Fruit fly (Drosophila melanogaster) whole organism, prepupa: ENCODE measurements around the gene P5CDh2.

Source experiments
- Blimp-1 ChIP-seq: fragments of 200-800 bp; sonication (Bioruptor generic); optimal IDR thresholded peaks from 3 replicates; lab custom pipeline; 2017; ENCODE audit warnings: missing biosample characterization, missing genetic modification characterization, mild to moderate bottlenecking, moderate library complexity, missing genetic modification reagents
- CG10631 ChIP-seq: fragments of 200-800 bp; sonication (Bioruptor generic); optimal IDR thresholded peaks from 2 replicates; lab custom pipeline; 2016; ENCODE audit warnings: missing biosample characterization, missing genetic modification characterization
- CG11294 ChIP-seq: fragments of 200-800 bp; sonication (Bioruptor generic); IDR thresholded peaks from 2 replicates; pipeline ENCODE4 v1.3.6; 2022; ENCODE audit warnings: missing biosample characterization, missing genetic modification characterization
- CG11762 ChIP-seq: fragments of 200-800 bp; sonication (Bioruptor generic); optimal IDR thresholded peaks from 3 replicates; lab custom pipeline; 2016; ENCODE audit warnings: missing biosample characterization, missing genetic modification characterization; ENCODE audit not compliant: insufficient read depth
- CG1621 ChIP-seq: fragments of 200-800 bp; sonication (Bioruptor generic); optimal IDR thresholded peaks from 3 replicates; lab custom pipeline; 2018; ENCODE audit warnings: missing biosample characterization, mild to moderate bottlenecking, missing genetic modification characterization
- CG16779 ChIP-seq: fragments of 200-800 bp; sonication (Bioruptor generic); optimal IDR thresholded peaks from 3 replicates; lab custom pipeline; 2017; ENCODE audit warnings: missing biosample characterization, mild to moderate bottlenecking, missing genetic modification characterization
- CG3032 ChIP-seq: fragments of 200-800 bp; optimal IDR thresholded peaks from 2 replicates; lab custom pipeline; 2019; ENCODE audit warnings: missing biosample characterization, mild to moderate bottlenecking, missing genetic modification characterization, moderate library complexity
- CG31627 ChIP-seq: fragments of 200-800 bp; sonication (Bioruptor generic); optimal IDR thresholded peaks from 3 replicates; lab custom pipeline; 2016; ENCODE audit warnings: missing biosample characterization, missing genetic modification characterization
- CG32006 ChIP-seq: fragments of 200-800 bp; sonication (Bioruptor generic); optimal IDR thresholded peaks from 3 replicates; lab custom pipeline; 2017; ENCODE audit warnings: missing biosample characterization, mild to moderate bottlenecking, missing genetic modification characterization
- CG34406 ChIP-seq: fragments of 200-800 bp; sonication (Bioruptor generic); optimal IDR thresholded peaks from 3 replicates; lab custom pipeline; 2016; ENCODE audit warnings: missing biosample characterization, missing genetic modification characterization
- CG4318 ChIP-seq: fragments of 200-800 bp; sonication (Bioruptor generic); optimal IDR thresholded peaks from 3 replicates; lab custom pipeline; 2017; ENCODE audit warnings: missing biosample characterization, mild to moderate bottlenecking, missing genetic modification characterization
- CG6792 ChIP-seq: fragments of 200-800 bp; sonication (Bioruptor generic); optimal IDR thresholded peaks from 3 replicates; lab custom pipeline; 2016; ENCODE audit warnings: missing biosample characterization, missing genetic modification characterization
- CG6808 ChIP-seq: fragments of 200-800 bp; sonication (Bioruptor generic); optimal IDR thresholded peaks from 3 replicates; lab custom pipeline; 2017; ENCODE audit warnings: missing biosample characterization, missing genetic modification characterization, mild to moderate bottlenecking, moderate library complexity, missing genetic modification reagents
- CG6854 ChIP-seq: fragments of 200-800 bp; sonication (Bioruptor generic); optimal IDR thresholded peaks from 2 replicates; lab custom pipeline; 2017; ENCODE audit warnings: missing biosample characterization, mild to moderate bottlenecking, missing genetic modification characterization
- CG7368 ChIP-seq: fragments of 200-800 bp; sonication (Bioruptor generic); optimal IDR thresholded peaks from 3 replicates; lab custom pipeline; 2016; ENCODE audit warnings: missing biosample characterization, missing genetic modification characterization
- CG8119 ChIP-seq: fragments of 200-800 bp; sonication (Bioruptor generic); IDR thresholded peaks from 3 replicates; pipeline ENCODE4 v1.3.6; 2022; ENCODE audit warnings: missing biosample characterization, missing genetic modification characterization
- CG8319 ChIP-seq: fragments of 200-800 bp; sonication (Bioruptor generic); optimal IDR thresholded peaks from 3 replicates; lab custom pipeline; 2016; ENCODE audit warnings: missing biosample characterization, missing genetic modification characterization
- CG8632 ChIP-seq: fragments of 200-800 bp; sonication (Bioruptor generic); optimal IDR thresholded peaks from 3 replicates; lab custom pipeline; 2016; ENCODE audit warnings: missing biosample characterization, missing genetic modification characterization
- CG9139 ChIP-seq: fragments of 200-800 bp; sonication (Bioruptor generic); optimal IDR thresholded peaks from 3 replicates; lab custom pipeline; 2017; ENCODE audit warnings: missing biosample characterization, mild to moderate bottlenecking, missing genetic modification characterization
- Eip75B ChIP-seq: fragments of 200-800 bp; sonication (Bioruptor generic); optimal IDR thresholded peaks from 3 replicates; lab custom pipeline; 2016; ENCODE audit warnings: missing biosample characterization, missing genetic modification characterization
- Eip78C ChIP-seq: fragments of 200-800 bp; sonication (Bioruptor generic); peaks from one replicate; lab custom pipeline; 2016; ENCODE audit warnings: missing biosample characterization, missing genetic modification characterization
- Eip93F ChIP-seq: fragments of 200-800 bp; sonication (Bioruptor generic); optimal IDR thresholded peaks from 2 replicates; lab custom pipeline; 2016; ENCODE audit warnings: missing biosample characterization, mild to moderate bottlenecking, missing genetic modification characterization
- Ets21C ChIP-seq: fragments of 200-800 bp; sonication (Bioruptor generic); optimal IDR thresholded peaks from 3 replicates; lab custom pipeline; 2016; ENCODE audit warnings: missing biosample characterization, missing genetic modification characterization
- Ets96B ChIP-seq: fragments of 200-800 bp; optimal IDR thresholded peaks from 2 replicates; lab custom pipeline; 2019; ENCODE audit warnings: missing biosample characterization, mild to moderate bottlenecking, missing genetic modification characterization, moderate library complexity
- Gug ChIP-seq: fragments of 200-800 bp; sonication (Bioruptor generic); IDR thresholded peaks from 2 replicates; pipeline ENCODE4 v1.3.6; 2022; ENCODE audit warnings: missing biosample characterization, missing genetic modification characterization
- Hr38 ChIP-seq: sonication (Bioruptor generic); optimal IDR thresholded peaks from 2 replicates; lab custom pipeline; 2016; ENCODE audit warnings: missing biosample characterization, missing genetic modification characterization
- Hr39 ChIP-seq: fragments of 200-800 bp; sonication (Bioruptor generic); optimal IDR thresholded peaks from 2 replicates; lab custom pipeline; 2016; ENCODE audit warnings: missing biosample characterization, missing genetic modification characterization
- Hr4 ChIP-seq: fragments of 200-800 bp; sonication (Bioruptor generic); optimal IDR thresholded peaks from 3 replicates; lab custom pipeline; 2016; ENCODE audit warnings: missing biosample characterization, missing genetic modification characterization
- Lpt ChIP-seq: fragments of 200-800 bp; sonication (Bioruptor generic); optimal IDR thresholded peaks from 3 replicates; lab custom pipeline; 2016; ENCODE audit warnings: missing biosample characterization, missing genetic modification characterization
- Met ChIP-seq: fragments of 200-800 bp; sonication (Bioruptor generic); optimal IDR thresholded peaks from 3 replicates; lab custom pipeline; 2016; ENCODE audit warnings: missing biosample characterization, missing genetic modification characterization
- OdsH ChIP-seq: fragments of 200-800 bp; sonication (Bioruptor generic); optimal IDR thresholded peaks from 3 replicates; lab custom pipeline; 2016; ENCODE audit warnings: missing biosample characterization, missing genetic modification characterization
- Sox14 ChIP-seq: fragments of 200-800 bp; sonication (Bioruptor generic); optimal IDR thresholded peaks from 3 replicates; lab custom pipeline; 2016; ENCODE audit warnings: missing biosample characterization, missing genetic modification characterization
- Sox15 ChIP-seq: fragments of 200-800 bp; sonication (Bioruptor generic); optimal IDR thresholded peaks from 3 replicates; lab custom pipeline; 2016; ENCODE audit warnings: missing biosample characterization, missing genetic modification characterization
- achi ChIP-seq: fragments of 200-800 bp; sonication (Bioruptor generic); optimal IDR thresholded peaks from 3 replicates; lab custom pipeline; 2016; ENCODE audit warnings: missing biosample characterization, missing genetic modification characterization
- acj6 ChIP-seq: fragments of 200-800 bp; sonication (Bioruptor generic); optimal IDR thresholded peaks from 3 replicates; lab custom pipeline; 2016; ENCODE audit warnings: missing biosample characterization, missing genetic modification characterization
- dsx ChIP-seq: fragments of 200-800 bp; optimal IDR thresholded peaks from 3 replicates; lab custom pipeline; 2019; ENCODE audit warnings: missing biosample characterization, mild to moderate bottlenecking, missing genetic modification characterization, moderate library complexity; ENCODE audit not compliant: poor library complexity, severe bottlenecking
- eg ChIP-seq: fragments of 200-800 bp; sonication (Bioruptor generic); IDR thresholded peaks from 3 replicates; pipeline ENCODE4 v1.3.6; 2022; ENCODE audit warnings: missing biosample characterization, missing genetic modification characterization
- esn ChIP-seq: fragments of 200-800 bp; sonication (Bioruptor generic); optimal IDR thresholded peaks from 2 replicates; lab custom pipeline; 2016; ENCODE audit warnings: missing biosample characterization, mild to moderate bottlenecking, missing genetic modification characterization, moderate library complexity
- lz ChIP-seq: fragments of 200-800 bp; sonication (Bioruptor generic); optimal IDR thresholded peaks from 3 replicates; lab custom pipeline; 2016; ENCODE audit warnings: missing biosample characterization, missing genetic modification characterization
- net ChIP-seq: fragments of 200-800 bp; sonication (Bioruptor generic); optimal IDR thresholded peaks from 3 replicates; lab custom pipeline; 2016; ENCODE audit warnings: missing biosample characterization, missing genetic modification characterization
- pdm3 ChIP-seq: fragments of 200-800 bp; sonication (Bioruptor generic); optimal IDR thresholded peaks from 3 replicates; lab custom pipeline; 2016; ENCODE audit warnings: missing biosample characterization, missing genetic modification characterization
- salr ChIP-seq, 2 experiments: fragments of 200-800 bp; sonication (Bioruptor generic); optimal IDR thresholded peaks; 3 replicates each; lab custom pipeline; 2016 to 2018; ENCODE audit warnings: missing biosample characterization in 2 of 2, missing genetic modification characterization in 2 of 2, mild to moderate bottlenecking in 1 of 2
- spab ChIP-seq: fragments of 200-800 bp; sonication (Bioruptor generic); optimal IDR thresholded peaks from 2 replicates; lab custom pipeline; 2017; ENCODE audit warnings: missing biosample characterization, mild to moderate bottlenecking, missing genetic modification characterization, missing genetic modification reagents
- svp ChIP-seq: fragments of 200-800 bp; sonication (Bioruptor generic); peaks from one replicate; lab custom pipeline; 2016; ENCODE audit warnings: missing biosample characterization, missing genetic modification characterization
- topi ChIP-seq: fragments of 200-800 bp; sonication (Bioruptor generic); optimal IDR thresholded peaks from 3 replicates; lab custom pipeline; 2016; ENCODE audit warnings: missing biosample characterization, missing genetic modification characterization
- vri ChIP-seq: fragments of 200-800 bp; sonication (Bioruptor generic); optimal IDR thresholded peaks from 3 replicates; lab custom pipeline; 2016; ENCODE audit warnings: missing biosample characterization, mild to moderate bottlenecking, missing genetic modification characterization

P5CDh2 gene

dm6 chr3R:21838505-21838956 is 39.2 kb upstream of the P5CDh2 start (continued):
- TF ChIP-seq CG6792 (GFP tag; lab: Kevin White, UChicago) (peak; percentile 86), CG8319 (peak; percentile 41), CG4318 (GFP tag; lab: Kevin White, UChicago) (peak; percentile 89), Sox15 (GFP tag; lab: Kevin White, UChicago) (peak; percentile 86), Eip78C (GFP tag; lab: Kevin White, UChicago) (peak; percentile 99), spab (peak; percentile 93), net (GFP tag; lab: Kevin White, UChicago) (peak; percentile 90), Hr38 (GFP tag; lab: Kevin White, UChicago) (no peak), CG11762 (GFP tag; lab: Kevin White, UChicago) (peak; percentile 76), Hr4 (peak; percentile 91), OdsH (GFP tag; lab: Kevin White, UChicago) (peak; percentile 91), esn (GFP tag; lab: Kevin White, UChicago) (peak; percentile 95), CG8119 (GFP tag; lab: Robert Waterston, UW) (peak; percentile 77), CG6854 (GFP tag; lab: Kevin White, UChicago) (no peak), CG11294 (GFP tag; lab: Robert Waterston, UW) (peak; percentile 48), topi (peak; percentile 90), Hr39 (GFP tag; lab: Kevin White, UChicago) (peak; percentile 91), CG10631 (GFP tag; lab: Kevin White, UChicago) (peak; percentile 88), Ets96B (peak; percentile 81), Gug (GFP tag; lab: Robert Waterston, UW) (0 out of 2 replicates have a peak, but pooled peaks have one; percentile 56), CG31627 (GFP tag; lab: Kevin White, UChicago) (peak; percentile 91), pdm3 (GFP tag; lab: Kevin White, UChicago) (peak; percentile 90), CG6808 (GFP tag; lab: Kevin White, UChicago) (peak; percentile 89)

dm6 chr3R:21839636-21840035 is 38.1 kb upstream of the P5CDh2 start:
- TF ChIP-seq topi (peak; percentile 45), Lpt (GFP tag; lab: Kevin White, UChicago) (peak; percentile 26), Eip93F (GFP tag; lab: Kevin White, UChicago) (no peak), spab (peak; percentile 77), acj6 (GFP tag; lab: Kevin White, UChicago) (peak; percentile 72), CG8119 (GFP tag; lab: Robert Waterston, UW) (peak; percentile 80; the same call in 2 of the 3 replicates), esn (GFP tag; lab: Kevin White, UChicago) (peak; percentile 64), Ets96B (peak; percentile 91), net (GFP tag; lab: Kevin White, UChicago) (peak; percentile 60), CG6854 (GFP tag; lab: Kevin White, UChicago) (no peak), Hr38 (GFP tag; lab: Kevin White, UChicago) (no peak), Sox15 (GFP tag; lab: Kevin White, UChicago) (no peak), CG6808 (GFP tag; lab: Kevin White, UChicago) (peak; percentile 79), svp (peak; percentile 57), CG32006 (GFP tag; lab: Kevin White, UChicago) (peak; percentile 79), CG8632 (GFP tag; lab: Kevin White, UChicago) (peak; percentile 87), dsx (GFP tag; lab: Kevin White, UChicago) (peak; percentile 91), CG8319 (peak; percentile 16), OdsH (GFP tag; lab: Kevin White, UChicago) (peak; percentile 69), salr (GFP tag; optimal IDR thresholded peaks at IDR 0.05; lab: Kevin White, UChicago) (peak; percentile 42 to 78), CG7368 (GFP tag; lab: Kevin White, UChicago) (peak; percentile 19), Hr39 (GFP tag; lab: Kevin White, UChicago) (no peak), eg (0 out of 3 replicates have a peak, but pooled peaks have one; percentile 50), CG16779 (tag; lab: Kevin White, UChicago) (peak; percentile 35), CG11762 (GFP tag; lab: Kevin White, UChicago) (peak; percentile 20), Eip78C (GFP tag; lab: Kevin White, UChicago) (peak; percentile 90), vri (GFP tag; lab: Kevin White, UChicago) (no peak), CG10631 (GFP tag; lab: Kevin White, UChicago) (peak; percentile 80), achi (GFP tag; lab: Kevin White, UChicago) (peak; percentile 82), pdm3 (GFP tag; lab: Kevin White, UChicago) (peak; percentile 35), lz (GFP tag; lab: Kevin White, UChicago) (no peak), CG6792 (GFP tag; lab: Kevin White, UChicago) (peak; percentile 12), Ets21C (GFP tag; lab: Kevin White, UChicago) (no peak), CG4318 (GFP tag; lab: Kevin White, UChicago) (peak; percentile 50), CG9139 (GFP tag; lab: Kevin White, UChicago) (peak; percentile 69), Met (peak; percentile 24), CG1621 (peak; percentile 10), Eip75B (peak; percentile 18), Blimp-1 (GFP tag; lab: Kevin White, UChicago) (peak; percentile 12), Sox14 (GFP tag; lab: Kevin White, UChicago) (no peak), CG3032 (tag; lab: Kevin White, UChicago) (peak; percentile 91), CG34406 (peak; percentile 86)
